Worm (Caenorhabditis elegans): Measurements from ENCODE around the gene M03D4.4.

The M03D4.4 gene

DNA sequence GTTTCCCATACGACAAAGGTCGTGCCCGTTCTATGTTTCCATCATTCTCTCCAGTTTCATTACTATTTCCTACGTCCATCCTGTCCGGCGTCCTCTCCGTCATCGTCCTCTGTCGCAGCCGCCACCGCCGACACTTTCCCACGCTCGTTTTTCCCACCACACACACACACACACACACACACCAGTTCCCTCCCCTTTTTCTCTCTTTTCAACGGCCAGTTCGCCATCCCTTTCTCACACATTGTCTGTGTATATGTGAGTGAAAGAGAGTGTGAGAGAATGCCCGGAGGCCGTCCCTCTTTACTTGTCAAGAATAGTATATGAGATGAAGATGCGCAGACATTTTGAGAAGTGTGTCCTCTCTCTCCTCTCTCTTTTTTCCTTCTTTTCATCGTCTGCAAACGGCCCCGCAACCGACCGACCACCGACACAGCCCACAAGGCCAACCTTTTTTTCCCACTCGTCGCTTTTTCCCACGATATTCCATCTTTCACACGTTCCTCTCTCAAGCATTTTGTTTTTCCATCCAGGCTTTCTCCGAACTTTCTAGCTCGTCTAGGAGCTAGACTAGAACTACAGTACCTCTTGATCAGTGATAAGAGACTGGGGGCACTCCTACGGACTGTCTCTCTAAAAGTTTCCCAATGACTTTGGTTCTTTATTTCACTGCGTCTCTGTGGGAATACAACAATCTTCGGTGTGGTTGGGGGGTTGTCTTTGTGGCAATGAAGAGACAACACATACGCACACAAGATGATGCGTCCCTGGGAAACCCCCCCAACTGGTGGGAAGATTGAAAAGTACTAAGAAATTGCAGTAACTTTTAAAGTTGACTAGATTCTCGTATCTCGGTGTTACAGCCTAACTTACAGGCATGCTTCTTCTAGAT lies 29.8 kb downstream of the M03D4.4 start (continued):
- TF ChIP-seq Y75B8A.6 (GFP tag; IDR thresholded peaks at IDR 0.05) (no peak), unc-62 (GFP tag; optimal IDR thresholded peaks at IDR 0.05 in 1 of 2) (peak in 1 of 2 experiments; percentile 99), unc-62 (tag; optimal IDR thresholded peaks at IDR 0.05) (no peak), aly-2 (tag; optimal IDR thresholded peaks at IDR 0.05) (no peak), dmd-6 (GFP tag; IDR thresholded peaks at IDR 0.05) (peak; percentile 93), nhr-25 (tag; optimal IDR thresholded peaks at IDR 0.05; ENCODE audit: borderline replicate concordance, insufficient read depth) (peak; percentile 65), vab-7 (GFP tag; IDR thresholded peaks at IDR 0.05) (peak; percentile 49; the same call in 1 of the 2 replicates), ceh-62 (tag; optimal IDR thresholded peaks at IDR 0.05) (no peak), T20F7.1 (GFP tag; optimal IDR thresholded peaks at IDR 0.05) (peak; percentile 55), mes-2 (tag; optimal IDR thresholded peaks at IDR 0.05; ENCODE audit: poor library complexity, severe bottlenecking) (peak; percentile 68), snpc-4 (tag; optimal IDR thresholded peaks at IDR 0.05) (no peak), zfp-3 (GFP tag; conservative IDR thresholded peaks at IDR 0.05) (no peak), lin-39 (tag; optimal IDR thresholded peaks at IDR 0.05) (no peak)

ce11 chrIV:6095357-6095858 lies 31.7 kb downstream of the M03D4.4 start, which contains the start of gene lag-1:
Gene lag-1 (plus strand): TSS chrIV:6095407.
- no peak for TF ChIP-seq daf-16 (GFP tag; optimal IDR thresholded peaks at IDR 0.05)
- TF ChIP-seq daf-16 (tag; optimal IDR thresholded peaks at IDR 0.05) = peak; percentile 61
- TF ChIP-seq lin-1 (GFP tag; IDR thresholded peaks at IDR 0.05) = no peak
- TF ChIP-seq F44E2.7 (GFP tag; IDR thresholded peaks at IDR 0.05) = no peak

DNA sequence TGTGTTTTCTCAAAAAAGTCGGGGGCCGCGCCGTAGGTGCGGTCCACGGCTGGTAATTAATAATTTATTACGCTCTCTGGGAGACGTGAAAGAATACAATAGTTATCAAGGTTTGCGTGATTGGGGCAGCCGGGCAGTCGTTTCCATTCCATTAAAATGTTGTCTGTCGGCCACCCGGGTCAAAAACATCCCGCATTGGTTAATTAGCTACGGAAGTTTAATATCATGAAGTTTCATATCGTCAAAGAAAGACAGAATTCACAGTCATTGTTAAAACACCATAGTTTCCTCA lies 32.8 kb downstream of the M03D4.4 start:
- TF ChIP-seq egl-43 (GFP tag; IDR thresholded peaks at IDR 0.05) (no peak), mdl-1 (tag; optimal IDR thresholded peaks at IDR 0.05) (no peak), unc-62 (GFP tag; optimal IDR thresholded peaks at IDR 0.05 in 1 of 2) (peak in 1 of 2 experiments; percentile 57), unc-62 (tag; optimal IDR thresholded peaks at IDR 0.05) (no peak)

DNA sequence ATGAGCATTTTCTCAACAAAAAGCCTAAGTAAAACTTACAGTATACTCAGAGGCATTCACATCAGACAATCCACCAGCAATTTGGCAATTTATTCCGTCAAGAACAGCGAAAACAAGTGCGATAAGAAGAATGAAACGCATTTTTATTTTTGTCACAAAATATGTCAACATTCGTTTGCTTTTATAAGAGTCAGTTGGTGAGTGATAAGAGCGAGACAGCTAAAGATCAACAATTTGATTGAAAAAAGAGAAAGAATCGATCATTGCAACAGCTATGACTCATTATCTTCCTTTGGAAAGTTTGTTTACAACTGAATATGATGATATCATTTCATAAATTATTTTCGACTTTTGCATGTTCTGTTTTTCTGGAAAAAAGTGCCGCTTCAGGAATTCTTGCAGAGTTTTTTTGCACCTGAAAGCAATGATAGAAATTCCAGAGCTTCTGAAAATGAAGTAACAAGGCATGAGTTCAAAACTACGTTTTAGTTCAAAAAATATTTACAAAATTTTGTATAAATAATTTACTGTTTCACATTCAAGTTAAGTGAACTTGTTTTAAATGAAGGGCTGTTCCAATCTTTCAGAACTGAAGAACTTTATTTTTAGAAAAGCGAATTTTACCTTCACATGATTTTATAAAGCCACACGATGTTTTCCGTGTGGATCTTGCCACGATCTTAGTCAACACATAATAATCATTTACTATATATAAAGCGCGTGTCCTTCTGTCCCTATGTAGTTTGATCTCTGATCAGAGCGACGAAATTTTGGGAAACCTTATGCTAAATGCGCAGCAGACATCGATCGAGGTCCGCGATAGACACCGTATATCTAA lies 33.4 kb downstream of the M03D4.4 start, which contains the start of gene cpi-1:
Gene cpi-1, minus strand, starts transcription at position 204 of the 838 bp plus-strand sequence.
- TF ChIP-seq dve-1 (tag; optimal IDR thresholded peaks at IDR 0.05; ENCODE audit: insufficient read depth) (peak; percentile 85), nhr-6 (tag; optimal IDR thresholded peaks at IDR 0.05) (peak; percentile 54), pqm-1 (tag; optimal IDR thresholded peaks at IDR 0.05) (peak; percentile 17), dmd-6 (GFP tag; IDR thresholded peaks at IDR 0.05) (peak; percentile 47), ceh-20 (GFP tag; IDR thresholded peaks at IDR 0.05) (no peak), aha-1 (tag) (peak; percentile 91), dmd-8 (GFP tag; IDR thresholded peaks at IDR 0.05) (no peak), hlh-11 (tag; optimal IDR thresholded peaks at IDR 0.05) (peak; percentile 61), unc-62 (GFP tag; optimal IDR thresholded peaks at IDR 0.05 in 1 of 2) (peak in 1 of 2 experiments; percentile 88), unc-62 (tag; optimal IDR thresholded peaks at IDR 0.05) (no peak), mdl-1 (tag; optimal IDR thresholded peaks at IDR 0.05) (peak in 1 of 2 experiments; percentile 23), snpc-1.2 (GFP tag; IDR thresholded peaks at IDR 0.05) (peak; percentile 48; the same call in 1 of the 2 replicates), lsy-2 (tag; optimal IDR thresholded peaks at IDR 0.05) (peak in 1 of 2 experiments; percentile 5), jun-1 (tag; optimal IDR thresholded peaks at IDR 0.05) (peak; percentile 3), vab-7 (GFP tag; IDR thresholded peaks at IDR 0.05) (no peak), daf-16 (GFP tag; optimal IDR thresholded peaks at IDR 0.05) (peak in 1 of 2 experiments; percentile 34), daf-16 (tag; optimal IDR thresholded peaks at IDR 0.05) (peak; percentile 99), nhr-48 (tag; optimal IDR thresholded peaks at IDR 0.05) (peak; percentile 37), nhr-28 (tag; optimal IDR thresholded peaks at IDR 0.05) (peak; percentile 54), hlh-30 (tag; optimal IDR thresholded peaks at IDR 0.05; ENCODE audit: insufficient read depth) (peak; percentile 15), ZK337.2 (GFP tag; IDR thresholded peaks at IDR 0.05) (no peak)

Measured in whole organism, L4 larva.